Fruit fly (Drosophila melanogaster): ENCODE results near the gene schuy.

The schuy gene

dm6 chr3L:20002482-20003234, 16.8 kb downstream of the schuy start, which contains the start of gene CG7668 (continued):
- TF ChIP-seq CG6654 (GFP tag; optimal IDR thresholded peaks at IDR 0.05) (peak; percentile 67), CG7963 (GFP tag; IDR thresholded peaks at IDR 0.05; ENCODE audit: partially characterized antibody) (no peak), CG2875 (GFP tag; optimal IDR thresholded peaks at IDR 0.05) (peak; percentile 82), Kr (GFP tag; optimal IDR thresholded peaks at IDR 0.05) (no peak), gro (GFP tag; optimal IDR thresholded peaks at IDR 0.05) (peak; percentile 88), CG31388 (GFP tag; optimal IDR thresholded peaks at IDR 0.05) (peak; percentile 53)

dm6 chr3L:20003235-20003493, 17.3 kb downstream of the schuy start:
- TF ChIP-seq Dref (GFP tag; IDR thresholded peaks at IDR 0.05) (no peak), grn (GFP tag; optimal IDR thresholded peaks at IDR 0.05) (peak; percentile 47), row (GFP tag; IDR thresholded peaks at IDR 0.05) (peak; percentile 40; the same call in 1 of the 3 replicates), Drgx (GFP tag; IDR thresholded peaks at IDR 0.05) (peak; percentile 3; the same call in 1 of the 2 replicates), CG31224 (GFP tag; IDR thresholded peaks at IDR 0.05) (no peak), CG17361 (GFP tag; IDR thresholded peaks at IDR 0.05) (no peak), D19A (tag; optimal IDR thresholded peaks at IDR 0.05) (peak; percentile 97), lov (optimal IDR thresholded peaks at IDR 0.05) (no peak), lov (GFP tag; IDR thresholded peaks at IDR 0.05) (0 out of 3 replicates have a peak, but pooled peaks have one; percentile 36), CG1603 (tag; optimal IDR thresholded peaks at IDR 0.05) (peak; percentile 5), CG14441 (GFP tag; IDR thresholded peaks at IDR 0.05) (no peak), CG34224 (GFP tag; IDR thresholded peaks at IDR 0.05; ENCODE audit: partially characterized antibody) (no peak)

dm6 chr3L:20004442-20004869, 18.6 kb downstream of the schuy start:
- TF ChIP-seq E2f2 (GFP tag; IDR thresholded peaks at IDR 0.05) (peak; percentile 24; the same call in 1 of the 2 replicates), CG15696 (tag; optimal IDR thresholded peaks at IDR 0.05) (peak; percentile 30), CG14014 (GFP tag; IDR thresholded peaks at IDR 0.05) (no peak), ash1 (GFP tag; optimal IDR thresholded peaks at IDR 0.05) (no peak), usp (GFP tag; optimal IDR thresholded peaks at IDR 0.05) (no peak), Max (GFP tag; optimal IDR thresholded peaks at IDR 0.05) (no peak), CG17328 (GFP tag; IDR thresholded peaks at IDR 0.05) (0 out of 2 replicates have a peak, but pooled peaks have one; percentile 24), CG1792 (GFP tag; optimal IDR thresholded peaks at IDR 0.05) (no peak), CG7987 (GFP tag; optimal IDR thresholded peaks at IDR 0.05) (peak; percentile 22), stc (GFP tag; IDR thresholded peaks at IDR 0.05) (peak; percentile 36; the same call in 1 of the 2 replicates), dpn (GFP tag; optimal IDR thresholded peaks at IDR 0.05) (no peak), Gug (GFP tag; IDR thresholded peaks at IDR 0.05) (no peak), B-H2 (GFP tag; optimal IDR thresholded peaks at IDR 0.05) (no peak), CG6791 (GFP tag; IDR thresholded peaks at IDR 0.05; ENCODE audit: partially characterized antibody) (no peak), CG11696 (GFP tag; IDR thresholded peaks at IDR 0.05) (no peak), CG6683 (GFP tag; optimal IDR thresholded peaks at IDR 0.05) (no peak), ATbp (GFP tag; optimal IDR thresholded peaks at IDR 0.05) (peak; percentile 24), Fer3 (tag; optimal IDR thresholded peaks at IDR 0.05) (no peak), otp (GFP tag; IDR thresholded peaks at IDR 0.05) (no peak), Dip2 (GFP tag; IDR thresholded peaks at IDR 0.05) (no peak), kni (GFP tag; optimal IDR thresholded peaks at IDR 0.05) (peak; percentile 55), lab (GFP tag; optimal IDR thresholded peaks at IDR 0.05) (no peak), Opbp (GFP tag; IDR thresholded peaks at IDR 0.05; ENCODE audit: partially characterized antibody) (peak; percentile 49; the same call in 2 of the 3 replicates), HLH54F (GFP tag; optimal IDR thresholded peaks at IDR 0.05) (no peak), lbe (GFP tag; optimal IDR thresholded peaks at IDR 0.05) (peak; percentile 33), lov (optimal IDR thresholded peaks at IDR 0.05) (no peak), lov (GFP tag; IDR thresholded peaks at IDR 0.05) (no peak), sug (tag; optimal IDR thresholded peaks at IDR 0.05) (no peak), CG14710 (tag; optimal IDR thresholded peaks at IDR 0.05) (peak; percentile 50), CG13894 (tag; optimal IDR thresholded peaks at IDR 0.05) (peak; percentile 89), CG7839 (tag; optimal IDR thresholded peaks at IDR 0.05) (no peak)

Measured in whole organism, embryonic.